Fruit fly (Drosophila melanogaster): ENCODE results near the gene CG11983.
A peak's percentile ranks its signal among the peaks of the same experiment; 100 is the strongest.

CG11983 gene

dm6 chr3R:9054442-9055118 is 46.5 kb downstream of the CG11983 start (continued):
- TF ChIP-seq vvl (GFP tag; IDR thresholded peaks at IDR 0.05) = no peak
- TF ChIP-seq CG3995 (GFP tag; optimal IDR thresholded peaks at IDR 0.05) = no peak
- no peak for TF ChIP-seq CG9797 (GFP tag; optimal IDR thresholded peaks at IDR 0.05)
- TF ChIP-seq fd102C (GFP tag; optimal IDR thresholded peaks at IDR 0.05) = no peak
- peak; percentile 1 for TF ChIP-seq Vsx1 (GFP tag; optimal IDR thresholded peaks at IDR 0.05)
- TF ChIP-seq ATbp (GFP tag; optimal IDR thresholded peaks at IDR 0.05) = peak; percentile 76
- TF ChIP-seq chn (GFP tag; optimal IDR thresholded peaks at IDR 0.05) = no peak
- TF ChIP-seq C15 (GFP tag; IDR thresholded peaks at IDR 0.05) = no peak
- no peak for TF ChIP-seq amos (GFP tag; IDR thresholded peaks at IDR 0.05; ENCODE audit: partially characterized antibody)
- TF ChIP-seq gcm2 (GFP tag; optimal IDR thresholded peaks at IDR 0.05) = peak; percentile 10
- peak; percentile 63 for TF ChIP-seq Asciz (GFP tag; optimal IDR thresholded peaks at IDR 0.05)
- TF ChIP-seq Xrp1 (GFP tag; IDR thresholded peaks at IDR 0.05) = no peak
- no peak for TF ChIP-seq zfh2 (GFP tag; optimal IDR thresholded peaks at IDR 0.05)
- TF ChIP-seq ems (GFP tag; optimal IDR thresholded peaks at IDR 0.05) = no peak
- no peak for TF ChIP-seq ttk (GFP tag; IDR thresholded peaks at IDR 0.05)
- no peak for TF ChIP-seq Lhr (GFP tag; optimal IDR thresholded peaks at IDR 0.05)
- TF ChIP-seq CG1529 (GFP tag; optimal IDR thresholded peaks at IDR 0.05) = peak; percentile 64
- no peak for TF ChIP-seq CG1792 (GFP tag; optimal IDR thresholded peaks at IDR 0.05)
- TF ChIP-seq CG6813 (GFP tag; optimal IDR thresholded peaks at IDR 0.05) = peak; percentile 70
- TF ChIP-seq Oaz (GFP tag; IDR thresholded peaks at IDR 0.05) = no peak
- peak; percentile 67 for TF ChIP-seq CG30403 (GFP tag; optimal IDR thresholded peaks at IDR 0.05)
- no peak for TF ChIP-seq wdn (GFP tag; IDR thresholded peaks at IDR 0.05)
- no peak for TF ChIP-seq CG14860 (GFP tag; IDR thresholded peaks at IDR 0.05; ENCODE audit: partially characterized antibody)
- TF ChIP-seq CG17328 (GFP tag; IDR thresholded peaks at IDR 0.05) = no peak
- TF ChIP-seq btn (GFP tag; optimal IDR thresholded peaks at IDR 0.05) = no peak
- no peak for TF ChIP-seq Antp (GFP tag; optimal IDR thresholded peaks at IDR 0.05)
- peak; percentile 48 for TF ChIP-seq CG1233 (GFP tag; optimal IDR thresholded peaks at IDR 0.05)
- TF ChIP-seq unpg (GFP tag; optimal IDR thresholded peaks at IDR 0.05) = peak; percentile 79
- TF ChIP-seq stwl (tag; optimal IDR thresholded peaks at IDR 0.05) = no peak
- TF ChIP-seq ken (GFP tag; IDR thresholded peaks at IDR 0.05) = no peak
- TF ChIP-seq Aef1 (GFP tag; IDR thresholded peaks at IDR 0.05) = no peak
- no peak for TF ChIP-seq CG5953 (GFP tag; IDR thresholded peaks at IDR 0.05)
- no peak for TF ChIP-seq CG11398 (GFP tag; optimal IDR thresholded peaks at IDR 0.05)
- TF ChIP-seq onecut (GFP tag; IDR thresholded peaks at IDR 0.05) = peak; percentile 65
- no peak for TF ChIP-seq E2f2 (GFP tag; IDR thresholded peaks at IDR 0.05)
- no peak for TF ChIP-seq Atf6 (GFP tag; IDR thresholded peaks at IDR 0.05)
- TF ChIP-seq yki (optimal IDR thresholded peaks at IDR 0.05) = no peak
- TF ChIP-seq CG34376 (GFP tag; optimal IDR thresholded peaks at IDR 0.05) = peak; percentile 64
- peak; percentile 22 for TF ChIP-seq gsb-n (tag; optimal IDR thresholded peaks at IDR 0.05)
- peak; percentile 71 for TF ChIP-seq CG7556 (GFP tag; optimal IDR thresholded peaks at IDR 0.05)
- TF ChIP-seq sima (GFP tag; optimal IDR thresholded peaks at IDR 0.05) = no peak
- peak; percentile 44 for TF ChIP-seq CG6254 (GFP tag; optimal IDR thresholded peaks at IDR 0.05)
- TF ChIP-seq ara (GFP tag; IDR thresholded peaks at IDR 0.05) = no peak
- peak; percentile 54 for TF ChIP-seq CG7987 (GFP tag; optimal IDR thresholded peaks at IDR 0.05)
- TF ChIP-seq CG31441 (GFP tag; IDR thresholded peaks at IDR 0.05) = no peak
- TF ChIP-seq CG11504 (tag; optimal IDR thresholded peaks at IDR 0.05) = peak; percentile 78
- no peak for TF ChIP-seq ranshi (GFP tag; IDR thresholded peaks at IDR 0.05)
- TF ChIP-seq E2f1 (GFP tag; IDR thresholded peaks at IDR 0.05) = no peak
- TF ChIP-seq CG10431 (GFP tag; optimal IDR thresholded peaks at IDR 0.05) = no peak
- no peak for TF ChIP-seq Drgx (GFP tag; IDR thresholded peaks at IDR 0.05)
- TF ChIP-seq dmrt99B (tag; optimal IDR thresholded peaks at IDR 0.05) = peak; percentile 73
- TF ChIP-seq TFAM (GFP tag; optimal IDR thresholded peaks at IDR 0.05) = peak; percentile 6

Data from whole organism, embryonic.